Fruit fly (Drosophila melanogaster): ENCODE measurements around the gene spas.
A peak's percentile ranks its signal among the peaks of the same experiment; 100 is the strongest.

Gene spas

dm6 chr3R:24037538-24038265 is at the start of gene spas:
spas (plus strand) TSS chr3R:24038215.
- peak; percentile 27 for TF ChIP-seq OdsH (GFP tag; optimal IDR thresholded peaks at IDR 0.05)
- no peak for TF ChIP-seq Mio (GFP tag; optimal IDR thresholded peaks at IDR 0.05)
- TF ChIP-seq CrebA (GFP tag; optimal IDR thresholded peaks at IDR 0.05; ENCODE audit: borderline replicate concordance), result no peak
- peak; percentile 89 for TF ChIP-seq woc (GFP tag; optimal IDR thresholded peaks at IDR 0.05)
- peak; percentile 72 for TF ChIP-seq psq (GFP tag; optimal IDR thresholded peaks at IDR 0.05)
- TF ChIP-seq usp (GFP tag; optimal IDR thresholded peaks at IDR 0.05), result no peak
- TF ChIP-seq rgr (GFP tag; optimal IDR thresholded peaks at IDR 0.05), result peak; percentile 65
- no peak for TF ChIP-seq N (GFP tag; optimal IDR thresholded peaks at IDR 0.05)
- no peak for TF ChIP-seq Dif (GFP tag; optimal IDR thresholded peaks at IDR 0.05; ENCODE audit: partially characterized antibody)
- peak; percentile 91 for TF ChIP-seq Myc (optimal IDR thresholded peaks at IDR 0.05)
- peak in 1 of 2 experiments; percentile 74 for TF ChIP-seq foxo (GFP tag; optimal IDR thresholded peaks at IDR 0.05)
- TF ChIP-seq brk (GFP tag; optimal IDR thresholded peaks at IDR 0.05), result no peak
- no peak for TF ChIP-seq jim (GFP tag; optimal IDR thresholded peaks at IDR 0.05)
- TF ChIP-seq br (GFP tag; optimal IDR thresholded peaks at IDR 0.05), result peak; percentile 78
- no peak for TF ChIP-seq sage (GFP tag; optimal IDR thresholded peaks at IDR 0.05)
- TF ChIP-seq Dfd (GFP tag; optimal IDR thresholded peaks at IDR 0.05), result no peak
- TF ChIP-seq fru (GFP tag; optimal IDR thresholded peaks at IDR 0.05), result peak; percentile 69
- TF ChIP-seq h (GFP tag; optimal IDR thresholded peaks at IDR 0.05), result peak; percentile 69
- peak; percentile 70 for TF ChIP-seq HLH106 (tag; optimal IDR thresholded peaks at IDR 0.05)
- no peak for TF ChIP-seq lola (GFP tag; optimal IDR thresholded peaks at IDR 0.05)
- TF ChIP-seq CG9705 (GFP tag; optimal IDR thresholded peaks at IDR 0.05), result peak; percentile 48
- no peak for TF ChIP-seq dl (GFP tag; optimal IDR thresholded peaks at IDR 0.05; ENCODE audit: insufficient read depth in 1 of 2, partially characterized antibody in 2 of 2)
- peak; percentile 51 for TF ChIP-seq GATAd (GFP tag; optimal IDR thresholded peaks at IDR 0.05)
- no peak for TF ChIP-seq Abd-B (GFP tag; optimal IDR thresholded peaks at IDR 0.05)
- no peak for TF ChIP-seq CG32264 (GFP tag; optimal IDR thresholded peaks at IDR 0.05)
- peak; percentile 49 for TF ChIP-seq dmrt93B (GFP tag; optimal IDR thresholded peaks at IDR 0.05)
- peak; percentile 62 for TF ChIP-seq dsf (GFP tag; optimal IDR thresholded peaks at IDR 0.05; ENCODE audit: borderline replicate concordance)
- TF ChIP-seq ey (GFP tag; optimal IDR thresholded peaks at IDR 0.05), result peak; percentile 64
- peak; percentile 60 for TF ChIP-seq Sp1 (GFP tag; optimal IDR thresholded peaks at IDR 0.05)
- no peak for TF ChIP-seq Hr78 (GFP tag; optimal IDR thresholded peaks at IDR 0.05)
- TF ChIP-seq pan (optimal IDR thresholded peaks at IDR 0.05), result no peak
- TF ChIP-seq Hnf4 (GFP tag; optimal IDR thresholded peaks at IDR 0.05), result peak; percentile 63
- TF ChIP-seq Jra (GFP tag; optimal IDR thresholded peaks at IDR 0.05), result peak; percentile 65
- no peak for TF ChIP-seq Rel (GFP tag; optimal IDR thresholded peaks at IDR 0.05)
- TF ChIP-seq Rel (tag; optimal IDR thresholded peaks at IDR 0.05), result peak; percentile 19
- no peak for TF ChIP-seq tai (GFP tag; optimal IDR thresholded peaks at IDR 0.05)
- TF ChIP-seq Hr83 (GFP tag; optimal IDR thresholded peaks at IDR 0.05; ENCODE audit: poor library complexity, severe bottlenecking), result peak; percentile 45
- TF ChIP-seq Vsx2 (GFP tag; optimal IDR thresholded peaks at IDR 0.05; ENCODE audit: partially characterized antibody), result no peak
- peak; percentile 36 for TF ChIP-seq sv (GFP tag; optimal IDR thresholded peaks at IDR 0.05)

dm6 chr3R:23991364-23991763 is 46.7 kb upstream of the spas start:
- TF ChIP-seq N (GFP tag; optimal IDR thresholded peaks at IDR 0.05), result no peak
- TF ChIP-seq fru (GFP tag; optimal IDR thresholded peaks at IDR 0.05), result peak; percentile 6
- TF ChIP-seq dsf (GFP tag; optimal IDR thresholded peaks at IDR 0.05; ENCODE audit: borderline replicate concordance), result no peak
- no peak for TF ChIP-seq Hr83 (GFP tag; optimal IDR thresholded peaks at IDR 0.05; ENCODE audit: poor library complexity, severe bottlenecking)

All from whole organism, wandering third instar larva.